Worm (Caenorhabditis elegans) whole organism, young adult: ENCODE results near the gene srj-42.

ENCODE experiments used
- B0035.1 ChIP-seq: sonication (generic microtip); optimal IDR thresholded peaks from 2 replicates; lab custom pipeline; 2016; ENCODE audit warnings: missing genetic modification characterization, mild to moderate bottlenecking, missing compliant biosample characterization, missing genotype, missing genetic modification reagents
- B0336.3 ChIP-seq: fragments of 200-800 bp; sonication (Bioruptor generic); IDR thresholded peaks from 2 replicates; pipeline ENCODE4 v1.3.6; 2022; ENCODE audit warnings: missing genetic modification characterization, missing compliant biosample characterization
- F23B12.7 ChIP-seq: sonication (generic microtip); optimal IDR thresholded peaks from 2 replicates; lab custom pipeline; 2017; ENCODE audit warnings: missing genetic modification characterization, mild to moderate bottlenecking, missing compliant biosample characterization, antibody characterized with exemption, moderate library complexity; ENCODE audit not compliant: insufficient read depth
- F39B2.1 ChIP-seq: fragments of 200-800 bp; sonication (Bioruptor generic); IDR thresholded peaks from 2 replicates; pipeline ENCODE4 v1.3.6; 2022; ENCODE audit warnings: missing genetic modification reagents, missing genetic modification characterization, missing compliant biosample characterization
- F49E8.2 ChIP-seq: sonication (generic microtip); optimal IDR thresholded peaks from 3 replicates; lab custom pipeline; 2017; ENCODE audit warnings: missing genetic modification characterization, mild to moderate bottlenecking, missing compliant biosample characterization, antibody characterized with exemption, moderate library complexity; ENCODE audit not compliant: insufficient read depth
- F57C9.4 ChIP-seq: sonication (generic microtip); optimal IDR thresholded peaks from 2 replicates; lab custom pipeline; 2017; ENCODE audit warnings: mild to moderate bottlenecking, missing genetic modification characterization, missing compliant biosample characterization
- K12H6.12 ChIP-seq: fragments of 200-800 bp; sonication (Bioruptor generic); optimal IDR thresholded peaks from 2 replicates; lab custom pipeline; 2018; ENCODE audit warnings: mild to moderate bottlenecking, missing genetic modification characterization, missing compliant biosample characterization
- Y53G8AR.9 ChIP-seq: fragments of 200-800 bp; sonication (Bioruptor generic); conservative IDR thresholded peaks from 2 replicates; pipeline ENCODE4 v1.3.6; 2022; ENCODE audit warnings: missing genetic modification reagents, missing genetic modification characterization, missing compliant biosample characterization
- Y56A3A.18 ChIP-seq: fragments of 200-800 bp; sonication (Bioruptor generic); IDR thresholded peaks from 2 replicates; pipeline ENCODE4 v1.3.6; 2022; ENCODE audit warnings: missing genetic modification reagents, missing genetic modification characterization, missing compliant biosample characterization
- akir-1 ChIP-seq: fragments of 200-800 bp; sonication (Bioruptor generic); optimal IDR thresholded peaks from 2 replicates; lab custom pipeline; 2018; ENCODE audit warnings: mild to moderate bottlenecking, missing genetic modification characterization, moderate library complexity, missing compliant biosample characterization
- ama-1 ChIP-seq, 3 experiments: fragments of 150-350 bp in 1 of 3; sonication (generic microtip) in 2 of 3; optimal IDR thresholded peaks; 2 replicates each; lab custom pipeline; 2014 to 2018; ENCODE audit warnings: missing biosample characterization in 2 of 3, missing genetic modification characterization in 2 of 3, missing genetic modification reagents in 2 of 3
- aptf-2 ChIP-seq: fragments of 200-800 bp; sonication (Bioruptor generic); conservative IDR thresholded peaks from 2 replicates; pipeline ENCODE4 v1.3.6; 2022; ENCODE audit warnings: missing genetic modification reagents, missing genetic modification characterization, missing compliant biosample characterization
- atf-7 ChIP-seq: sonication (generic microtip); optimal IDR thresholded peaks from 2 replicates; lab custom pipeline; 2017; ENCODE audit warnings: mild to moderate bottlenecking, missing genetic modification characterization, missing compliant biosample characterization
- athp-1 ChIP-seq: sonication (generic microtip); optimal IDR thresholded peaks from 2 replicates; lab custom pipeline; 2017; ENCODE audit warnings: mild to moderate bottlenecking, missing genetic modification characterization, missing compliant biosample characterization
- attf-3 ChIP-seq: fragments of 200-800 bp; sonication (Bioruptor generic); conservative IDR thresholded peaks from 2 replicates; pipeline ENCODE4 v1.3.6; 2022; ENCODE audit warnings: missing genetic modification reagents, missing genetic modification characterization, missing compliant biosample characterization
- attf-6 ChIP-seq: fragments of 200-800 bp; sonication (Bioruptor generic); IDR thresholded peaks from 2 replicates; pipeline ENCODE4 v1.3.6; 2022; ENCODE audit warnings: missing genetic modification reagents, missing genetic modification characterization, missing compliant biosample characterization
- cebp-1 ChIP-seq, 2 experiments: fragments of 200-800 bp in 1 of 2; sonication (Bioruptor generic) in 1 of 2; sonication (generic microtip) in 1 of 2; IDR thresholded peaks in 1 of 2; optimal IDR thresholded peaks in 1 of 2; 2 replicates each; pipeline versions ENCODE4 v1.3.6 to Lab custom; 2017 to 2022; ENCODE audit warnings: missing compliant biosample characterization in 2 of 2, missing genetic modification characterization in 2 of 2, mild to moderate bottlenecking in 1 of 2, missing genetic modification reagents in 1 of 2, moderate library complexity in 1 of 2
- cebp-2 ChIP-seq: fragments of 200-800 bp; sonication (Bioruptor generic); IDR thresholded peaks from 2 replicates; pipeline ENCODE4 v1.3.6; 2022; ENCODE audit warnings: missing genetic modification characterization, missing compliant biosample characterization
- ceh-58 ChIP-seq: fragments of 200-800 bp; sonication (Bioruptor generic); IDR thresholded peaks from 2 replicates; pipeline ENCODE4 v1.3.6; 2022; ENCODE audit warnings: missing genetic modification characterization, missing compliant biosample characterization
- ceh-91 ChIP-seq: fragments of 200-800 bp; sonication (Bioruptor generic); IDR thresholded peaks from 2 replicates; pipeline ENCODE4 v1.3.6; 2022; ENCODE audit warnings: missing genetic modification reagents, missing genetic modification characterization, missing compliant biosample characterization
- dox-1 ChIP-seq: fragments of 200-800 bp; sonication (Bioruptor generic); IDR thresholded peaks from 2 replicates; pipeline ENCODE4 v1.3.6; 2022; ENCODE audit warnings: missing genetic modification reagents, missing genetic modification characterization, missing compliant biosample characterization
- efl-1 ChIP-seq: fragments of 150-350 bp; optimal IDR thresholded peaks from 2 replicates; lab custom pipeline; 2014; ENCODE audit warnings: missing biosample characterization, missing genetic modification reagents, missing genetic modification characterization
- egl-18 ChIP-seq: fragments of 200-800 bp; sonication (Bioruptor generic); IDR thresholded peaks from 2 replicates; pipeline ENCODE4 v1.3.6; 2022; ENCODE audit warnings: missing genetic modification reagents, missing genetic modification characterization, missing compliant biosample characterization
- egrh-3 ChIP-seq: fragments of 200-800 bp; sonication (Bioruptor generic); IDR thresholded peaks from 2 replicates; pipeline ENCODE4 v1.3.6; 2022; ENCODE audit warnings: missing genetic modification reagents, missing genetic modification characterization, missing compliant biosample characterization
- ets-4 ChIP-seq: fragments of 200-800 bp; sonication (Bioruptor generic); optimal IDR thresholded peaks from 2 replicates; lab custom pipeline; 2018; ENCODE audit warnings: mild to moderate bottlenecking, missing genetic modification characterization, missing compliant biosample characterization
- gei-17 ChIP-seq: fragments of 200-800 bp; sonication (Bioruptor generic); optimal IDR thresholded peaks from 2 replicates; lab custom pipeline; 2018; ENCODE audit warnings: mild to moderate bottlenecking, missing genetic modification characterization, missing compliant biosample characterization
- hlh-26 ChIP-seq: fragments of 200-800 bp; sonication (Bioruptor generic); conservative IDR thresholded peaks from 2 replicates; pipeline ENCODE4 v1.3.6; 2022; ENCODE audit warnings: missing genetic modification reagents, missing genetic modification characterization, missing compliant biosample characterization
- lin-26 ChIP-seq: fragments of 200-800 bp; sonication (Bioruptor generic); IDR thresholded peaks from 2 replicates; pipeline ENCODE4 v1.3.6; 2022; ENCODE audit warnings: missing genetic modification reagents, missing genetic modification characterization, missing compliant biosample characterization
- madf-10 ChIP-seq: sonication (generic microtip); optimal IDR thresholded peaks from 2 replicates; lab custom pipeline; 2016; ENCODE audit warnings: mild to moderate bottlenecking, missing genetic modification characterization, missing compliant biosample characterization
- madf-3 ChIP-seq: fragments of 200-800 bp; sonication (Bioruptor generic); IDR thresholded peaks from 2 replicates; pipeline ENCODE4 v1.3.6; 2022; ENCODE audit warnings: missing genetic modification reagents, missing genetic modification characterization, missing compliant biosample characterization
- madf-6 ChIP-seq: fragments of 200-800 bp; sonication (Bioruptor generic); IDR thresholded peaks from 2 replicates; pipeline ENCODE4 v1.3.6; 2022; ENCODE audit warnings: missing genetic modification reagents, missing genetic modification characterization, missing compliant biosample characterization
- madf-8 ChIP-seq: fragments of 200-800 bp; sonication (Bioruptor generic); conservative IDR thresholded peaks from 2 replicates; pipeline ENCODE4 v1.3.6; 2022; ENCODE audit warnings: missing genetic modification reagents, missing genetic modification characterization, missing compliant biosample characterization
- mes-4 ChIP-seq: sonication (generic microtip); optimal IDR thresholded peaks from 2 replicates; lab custom pipeline; 2016; ENCODE audit warnings: missing genotype, missing genetic modification characterization, missing compliant biosample characterization
- nfya-1 ChIP-seq: sonication (generic microtip); optimal IDR thresholded peaks from 2 replicates; lab custom pipeline; 2017; ENCODE audit warnings: antibody characterized with exemption, missing compliant biosample characterization, missing genetic modification characterization, borderline replicate concordance; ENCODE audit not compliant: insufficient read depth
- nhr-120 ChIP-seq: fragments of 200-800 bp; sonication (Bioruptor generic); IDR thresholded peaks from 2 replicates; pipeline ENCODE4 v1.3.6; 2022; ENCODE audit warnings: missing genetic modification characterization, missing compliant biosample characterization
- nhr-179 ChIP-seq: sonication (generic microtip); optimal IDR thresholded peaks from 2 replicates; lab custom pipeline; 2016; ENCODE audit warnings: mild to moderate bottlenecking, missing genetic modification characterization, missing compliant biosample characterization
- nhr-80 ChIP-seq: sonication (generic microtip); optimal IDR thresholded peaks from 2 replicates; lab custom pipeline; 2016; ENCODE audit warnings: missing genetic modification characterization, missing compliant biosample characterization
- nhr-90 ChIP-seq: sonication (generic microtip); optimal IDR thresholded peaks from 2 replicates; lab custom pipeline; 2016; ENCODE audit warnings: missing genotype, mild to moderate bottlenecking, missing genetic modification characterization, missing compliant biosample characterization
- pha-4 ChIP-seq: fragments of 150-350 bp; sonication (generic microtip); optimal IDR thresholded peaks from 2 replicates; lab custom pipeline; 2014; ENCODE audit warnings: missing biosample characterization, missing genetic modification reagents, missing genetic modification characterization
- rcor-1 ChIP-seq: fragments of 200-800 bp; sonication (Bioruptor generic); IDR thresholded peaks from 2 replicates; pipeline ENCODE4 v1.3.6; 2022; ENCODE audit warnings: missing genetic modification reagents, missing genetic modification characterization, missing compliant biosample characterization
- sdz-38 ChIP-seq: sonication (generic microtip); optimal IDR thresholded peaks from 2 replicates; lab custom pipeline; 2016; ENCODE audit warnings: missing genotype, missing genetic modification characterization, missing compliant biosample characterization
- sea-2 ChIP-seq: fragments of 200-800 bp; sonication (Bioruptor generic); IDR thresholded peaks from 2 replicates; pipeline ENCODE4 v1.3.6; 2022; ENCODE audit warnings: missing genetic modification characterization, missing compliant biosample characterization
- snpc-3.4 ChIP-seq: sonication (generic microtip); optimal IDR thresholded peaks from 2 replicates; lab custom pipeline; 2017; ENCODE audit warnings: missing genetic modification characterization, mild to moderate bottlenecking, missing compliant biosample characterization, antibody characterized with exemption, moderate library complexity, missing genotype, missing genetic modification reagents
- tbx-9 ChIP-seq: sonication (generic microtip); optimal IDR thresholded peaks from 2 replicates; lab custom pipeline; 2016; ENCODE audit warnings: borderline replicate concordance, missing genetic modification characterization, inconsistent platforms, missing compliant biosample characterization
- xnd-1 ChIP-seq: sonication (generic microtip); optimal IDR thresholded peaks from 2 replicates; lab custom pipeline; 2016; ENCODE audit warnings: missing genotype, missing genetic modification reagents, missing genetic modification characterization, missing compliant biosample characterization
- zim-3 ChIP-seq: sonication (generic microtip); optimal IDR thresholded peaks from 2 replicates; lab custom pipeline; 2017; ENCODE audit warnings: mild to moderate bottlenecking, missing genetic modification characterization, moderate library complexity, missing compliant biosample characterization
- ztf-3 ChIP-seq: fragments of 200-800 bp; sonication (Bioruptor generic); optimal IDR thresholded peaks from 2 replicates; lab custom pipeline; 2018; ENCODE audit warnings: mild to moderate bottlenecking, missing genetic modification characterization, missing compliant biosample characterization
- ztf-6 ChIP-seq: fragments of 200-800 bp; sonication (Bioruptor generic); IDR thresholded peaks from 2 replicates; pipeline ENCODE4 v1.3.6; 2022; ENCODE audit warnings: missing genetic modification reagents, missing genetic modification characterization, missing compliant biosample characterization

srj-42 gene

ce11 chrIV:15289508-15289907 lies 37.5 kb upstream of the srj-42 start (continued):
- TF ChIP-seq athp-1 (no peak), attf-3 (no peak), ztf-6 (no peak), ceh-91 (GFP tag; lab: Robert Waterston, UW) (no peak), tbx-9 (tag; lab: Kevin White, UChicago) (no peak), nfya-1 (tag; lab: Kevin White, UChicago) (no peak), nhr-90 (tag; lab: Kevin White, UChicago) (no peak), ama-1 (optimal IDR thresholded peaks at IDR 0.05; lab: Kevin White, UChicago) (no peak), ama-1 (GFP tag; optimal IDR thresholded peaks at IDR 0.05; lab: Kevin White, UChicago) (peak; percentile 20 to 46), nhr-80 (no peak), zim-3 (tag; lab: Kevin White, UChicago) (no peak), madf-3 (GFP tag; lab: Robert Waterston, UW) (no peak), rcor-1 (GFP tag; lab: Robert Waterston, UW) (no peak), atf-7 (no peak), egrh-3 (GFP tag; lab: Robert Waterston, UW) (no peak), madf-6 (GFP tag; lab: Robert Waterston, UW) (no peak), ets-4 (no peak), mes-4 (tag; lab: Kevin White, UChicago) (no peak), akir-1 (GFP tag; lab: Kevin White, UChicago) (no peak), snpc-3.4 (tag; lab: Kevin White, UChicago) (peak; percentile 35), pha-4 (tag; lab: Kevin White, UChicago) (no peak), egl-18 (GFP tag; lab: Robert Waterston, UW) (no peak), F57C9.4 (tag; lab: Kevin White, UChicago) (no peak), K12H6.12 (tag; lab: Kevin White, UChicago) (no peak), madf-10 (tag; lab: Kevin White, UChicago) (no peak), cebp-1 (GFP tag; IDR thresholded peaks at IDR 0.05; lab: Robert Waterston, UW) (no peak), cebp-1 (tag; optimal IDR thresholded peaks at IDR 0.05; lab: Kevin White, UChicago) (no peak), F39B2.1 (GFP tag; lab: Robert Waterston, UW) (no peak), nhr-179 (no peak), xnd-1 (tag; lab: Kevin White, UChicago) (no peak), nhr-120 (no peak), dox-1 (GFP tag; lab: Robert Waterston, UW) (no peak), lin-26 (GFP tag; lab: Robert Waterston, UW) (no peak), aptf-2 (GFP tag; lab: Robert Waterston, UW) (no peak), sea-2 (GFP tag; lab: Robert Waterston, UW) (no peak), F23B12.7 (tag; lab: Kevin White, UChicago) (peak; percentile 78), madf-8 (GFP tag; lab: Robert Waterston, UW) (no peak), attf-6 (GFP tag; lab: Robert Waterston, UW) (peak; percentile 97), gei-17 (no peak), efl-1 (no peak), cebp-2 (GFP tag; lab: Robert Waterston, UW) (0 out of 2 replicates have a peak, but pooled peaks have one; percentile 60), ceh-58 (GFP tag; lab: Robert Waterston, UW) (no peak), ztf-3 (GFP tag; lab: Kevin White, UChicago) (no peak), B0336.3 (GFP tag; lab: Robert Waterston, UW) (no peak), B0035.1 (tag; lab: Kevin White, UChicago) (no peak), hlh-26 (GFP tag; lab: Robert Waterston, UW) (no peak), F49E8.2 (tag; lab: Kevin White, UChicago) (peak; percentile 8), sdz-38 (tag; lab: Kevin White, UChicago) (no peak), Y56A3A.18 (GFP tag; lab: Robert Waterston, UW) (no peak), Y53G8AR.9 (GFP tag; lab: Robert Waterston, UW) (no peak)
